Fruit fly (Drosophila melanogaster): ENCODE data around the gene CG17294.

Gene CG17294

DNA sequence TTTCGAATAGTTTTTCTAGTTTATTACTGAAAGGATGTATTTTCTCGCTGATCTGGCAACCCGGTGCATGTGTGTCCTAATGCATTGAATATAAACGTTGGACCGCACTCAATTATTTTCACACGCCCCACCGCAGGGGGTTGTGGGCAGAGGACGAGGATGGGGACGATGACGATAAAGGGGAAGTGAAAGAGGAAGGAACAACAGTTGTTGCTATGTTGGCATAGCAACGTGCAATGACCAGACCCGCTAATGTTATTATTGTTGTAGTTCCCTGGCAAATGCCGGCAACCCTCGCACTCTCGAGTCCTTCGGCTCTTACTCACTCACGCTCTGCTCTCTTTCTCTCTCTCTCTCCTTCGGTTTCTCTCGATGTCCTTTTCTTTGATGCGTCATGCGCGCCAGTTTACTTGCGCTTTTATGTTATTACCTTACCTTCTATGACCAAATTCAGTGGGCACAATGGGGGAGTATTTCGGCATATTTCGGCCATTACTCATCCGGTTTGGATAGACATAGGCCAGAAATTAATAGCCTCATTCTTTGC, 47.9 kb downstream of the CG17294 start (continued):
- TF ChIP-seq ci (GFP tag; IDR thresholded peaks at IDR 0.05), result no peak
- TF ChIP-seq Meics (GFP tag; optimal IDR thresholded peaks at IDR 0.05), result no peak
- TF ChIP-seq dpn (GFP tag; optimal IDR thresholded peaks at IDR 0.05), result no peak
- no peak for TF ChIP-seq Camta (GFP tag; optimal IDR thresholded peaks at IDR 0.05)
- TF ChIP-seq Deaf1 (tag; optimal IDR thresholded peaks at IDR 0.05), result peak; percentile 45
- TF ChIP-seq cg (GFP tag; optimal IDR thresholded peaks at IDR 0.05), result no peak
- TF ChIP-seq CG33557 (GFP tag; optimal IDR thresholded peaks at IDR 0.05), result no peak
- TF ChIP-seq abd-A (tag; optimal IDR thresholded peaks at IDR 0.05), result no peak
- peak; percentile 78 for TF ChIP-seq ewg (GFP tag; optimal IDR thresholded peaks at IDR 0.05)
- peak; percentile 73 for TF ChIP-seq pros (GFP tag; optimal IDR thresholded peaks at IDR 0.05)
- no peak for TF ChIP-seq Antp (GFP tag; optimal IDR thresholded peaks at IDR 0.05)
- no peak for TF ChIP-seq al (GFP tag; IDR thresholded peaks at IDR 0.05)
- no peak for TF ChIP-seq CG15269 (tag; optimal IDR thresholded peaks at IDR 0.05)
- no peak for TF ChIP-seq CG6854 (GFP tag; optimal IDR thresholded peaks at IDR 0.05)
- peak; percentile 44 for TF ChIP-seq sens (GFP tag)
- TF ChIP-seq slou (GFP tag; optimal IDR thresholded peaks at IDR 0.05), result no peak
- TF ChIP-seq scrt (GFP tag; optimal IDR thresholded peaks at IDR 0.05), result peak; percentile 79
- TF ChIP-seq z (GFP tag; IDR thresholded peaks at IDR 0.05), result peak; percentile 44; the same call in 1 of the 3 replicates
- TF ChIP-seq CG10321 (GFP tag; IDR thresholded peaks at IDR 0.05), result no peak
- no peak; the same call in 2 of the 3 replicates for TF ChIP-seq CG34422 (GFP tag; IDR thresholded peaks at IDR 0.05)
- no peak for TF ChIP-seq NC2β (GFP tag; optimal IDR thresholded peaks at IDR 0.05)
- no peak for TF ChIP-seq CG32772 (GFP tag; IDR thresholded peaks at IDR 0.05)
- no peak for TF ChIP-seq amos (GFP tag; IDR thresholded peaks at IDR 0.05; ENCODE audit: partially characterized antibody)
- TF ChIP-seq CG5180 (GFP tag; optimal IDR thresholded peaks at IDR 0.05), result no peak
- TF ChIP-seq wek (GFP tag; optimal IDR thresholded peaks at IDR 0.05), result no peak
- TF ChIP-seq ro (GFP tag; IDR thresholded peaks at IDR 0.05), result no peak
- TF ChIP-seq Blimp-1 (GFP tag; optimal IDR thresholded peaks at IDR 0.05), result no peak
- TF ChIP-seq lab (GFP tag; optimal IDR thresholded peaks at IDR 0.05), result no peak
- no peak for TF ChIP-seq CG18262 (tag; optimal IDR thresholded peaks at IDR 0.05)
- no peak for TF ChIP-seq H2.0 (GFP tag; IDR thresholded peaks at IDR 0.05)
- no peak for TF ChIP-seq fd96Cb (tag; optimal IDR thresholded peaks at IDR 0.05)
- no peak for TF ChIP-seq CG17912 (GFP tag; optimal IDR thresholded peaks at IDR 0.05)
- no peak for TF ChIP-seq sob (GFP tag; IDR thresholded peaks at IDR 0.05)
- no peak for TF ChIP-seq Myb (GFP tag; optimal IDR thresholded peaks at IDR 0.05)
- no peak for TF ChIP-seq CG6813 (GFP tag; optimal IDR thresholded peaks at IDR 0.05)
- TF ChIP-seq CG2875 (GFP tag; optimal IDR thresholded peaks at IDR 0.05), result no peak
- no peak for TF ChIP-seq Optix (GFP tag; IDR thresholded peaks at IDR 0.05)
- no peak for TF ChIP-seq Sin3A (optimal IDR thresholded peaks at IDR 0.05)
- no peak for TF ChIP-seq Hr78 (GFP tag; optimal IDR thresholded peaks at IDR 0.05)
- no peak for TF ChIP-seq Lhr (GFP tag; optimal IDR thresholded peaks at IDR 0.05)
- TF ChIP-seq CG12104 (GFP tag; optimal IDR thresholded peaks at IDR 0.05), result no peak
- no peak for TF ChIP-seq tio (GFP tag; optimal IDR thresholded peaks at IDR 0.05)
- no peak for TF ChIP-seq ac (GFP tag; optimal IDR thresholded peaks at IDR 0.05)
- peak; percentile 27 for TF ChIP-seq CG1832 (GFP tag; optimal IDR thresholded peaks at IDR 0.05)
- 0 out of 2 replicates have a peak, but pooled peaks have one; percentile 11 for TF ChIP-seq CG4360 (GFP tag; IDR thresholded peaks at IDR 0.05)
- TF ChIP-seq Trl (optimal IDR thresholded peaks at IDR 0.05), result peak; percentile 71 to 73
- TF ChIP-seq Trl (GFP tag; optimal IDR thresholded peaks at IDR 0.05), result no peak
- no peak for TF ChIP-seq Xbp1 (GFP tag; optimal IDR thresholded peaks at IDR 0.05)
- no peak for TF ChIP-seq CG4820 (GFP tag; optimal IDR thresholded peaks at IDR 0.05)
- TF ChIP-seq row (GFP tag; IDR thresholded peaks at IDR 0.05), result no peak
- no peak for TF ChIP-seq CG17359 (tag; optimal IDR thresholded peaks at IDR 0.05)
